Fruit fly (Drosophila melanogaster) whole organism, wandering third instar larva: Measurements from ENCODE around the gene CG13862.

ENCODE experiments used
- Abd-B ChIP-seq: fragments of >200 bp; optimal IDR thresholded peaks from 2 replicates; lab custom pipeline; 2017; ENCODE audit warnings: missing biosample characterization, missing genetic modification characterization
- CG32264 ChIP-seq: fragments of 200-800 bp; sonication (Bioruptor generic); optimal IDR thresholded peaks from 2 replicates; lab custom pipeline; 2016; ENCODE audit warnings: missing biosample characterization, missing genetic modification characterization
- Hr78 ChIP-seq: fragments of >200 bp; optimal IDR thresholded peaks from 2 replicates; lab custom pipeline; 2017; ENCODE audit warnings: missing biosample characterization, missing genetic modification characterization
- Hr83 ChIP-seq: fragments of 200-300 bp; sonication (Bioruptor generic); optimal IDR thresholded peaks from 2 replicates; lab custom pipeline; 2016; ENCODE audit warnings: missing biosample characterization, mild to moderate bottlenecking, missing genetic modification characterization, moderate library complexity; ENCODE audit not compliant: poor library complexity, severe bottlenecking
- Mio ChIP-seq: sonication (Bioruptor generic); optimal IDR thresholded peaks from 2 replicates; lab custom pipeline; 2016; ENCODE audit warnings: missing biosample characterization, missing genetic modification characterization
- OdsH ChIP-seq: fragments of 200-800 bp; sonication (Bioruptor generic); optimal IDR thresholded peaks from 2 replicates; lab custom pipeline; 2016; ENCODE audit warnings: missing biosample characterization, mild to moderate bottlenecking, missing genetic modification characterization
- br ChIP-seq: fragments of 200-800 bp; sonication (Bioruptor generic); optimal IDR thresholded peaks from 2 replicates; lab custom pipeline; 2016; ENCODE audit warnings: missing biosample characterization, missing genetic modification characterization
- dmrt93B ChIP-seq: fragments of 200-800 bp; sonication (Bioruptor generic); optimal IDR thresholded peaks from 2 replicates; lab custom pipeline; 2018; ENCODE audit warnings: missing biosample characterization, mild to moderate bottlenecking, missing genetic modification characterization
- pan ChIP-seq: fragments of >200 bp; optimal IDR thresholded peaks from 2 replicates; lab custom pipeline; 2017

dm6 chr3R:22372535-22372934 is 40.7 kb downstream of the CG13862 start, which contains the start of gene CG7069:
- TF ChIP-seq Hr83 (GFP tag; lab: Kevin White, UChicago): no peak
- no peak for TF ChIP-seq CG32264
- TF ChIP-seq dmrt93B (GFP tag; lab: Kevin White, UChicago): no peak
- TF ChIP-seq br: no peak
- TF ChIP-seq Abd-B (GFP tag; lab: Kevin White, UChicago): no peak
- TF ChIP-seq Hr78 (GFP tag; lab: Kevin White, UChicago): no peak
- no peak for TF ChIP-seq pan (lab: Kevin White, UChicago)
- TF ChIP-seq OdsH (GFP tag; lab: Kevin White, UChicago): no peak
- TF ChIP-seq Mio (GFP tag; lab: Kevin White, UChicago): no peak
